Worm (Caenorhabditis elegans) whole organism, L1 larva: ENCODE data around the gene srw-20.

Experiments used
- alr-1 ChIP-seq: fragments of 200-800 bp; sonication (Bioruptor generic); optimal IDR thresholded peaks from 2 replicates; lab custom pipeline; 2018; ENCODE audit warnings: borderline replicate concordance, mild to moderate bottlenecking, missing genetic modification characterization, missing compliant biosample characterization
- ceh-82 ChIP-seq, 3 experiments: fragments of 150-350 bp in 1 of 3; sonication (generic microtip) in 2 of 3; optimal IDR thresholded peaks; 2 replicates each; lab custom pipeline; 2014 to 2017; ENCODE audit warnings: missing biosample characterization in 3 of 3, missing genetic modification characterization in 3 of 3
- efl-1 ChIP-seq, 4 experiments: fragments of 150-350 bp; optimal IDR thresholded peaks in 3 of 4; peaks in 1 of 4; 1 replicate in 1 of 4; 2 replicates in 3 of 4; lab custom pipeline; 2014; ENCODE audit warnings: missing biosample characterization in 2 of 4, missing genetic modification characterization in 2 of 4, missing genetic modification reagents in 2 of 4
- efl-3 ChIP-seq: fragments of 200-800 bp; sonication (Bioruptor generic); optimal IDR thresholded peaks from 2 replicates; lab custom pipeline; 2018; ENCODE audit warnings: mild to moderate bottlenecking, missing genetic modification characterization, missing compliant biosample characterization
- elt-2 ChIP-seq: sonication (generic microtip); optimal IDR thresholded peaks from 2 replicates; lab custom pipeline; 2016; ENCODE audit warnings: missing genetic modification characterization, mild to moderate bottlenecking, inconsistent platforms, missing compliant biosample characterization, missing genetic modification reagents
- fos-1 ChIP-seq: fragments of 150-350 bp; optimal IDR thresholded peaks from 2 replicates; lab custom pipeline; 2014; ENCODE audit warnings: missing biosample characterization, missing genetic modification characterization
- jun-1 ChIP-seq: fragments of 150-350 bp; optimal IDR thresholded peaks from 2 replicates; lab custom pipeline; 2014; ENCODE audit warnings: missing biosample characterization, missing genetic modification reagents, missing genetic modification characterization
- lsy-2 ChIP-seq, 2 experiments: fragments of 150-350 bp; optimal IDR thresholded peaks; 2 replicates each; lab custom pipeline; 2014; ENCODE audit warnings: missing biosample characterization in 2 of 2, missing genetic modification characterization in 2 of 2
- mdl-1 ChIP-seq, 2 experiments: fragments of 150-350 bp; optimal IDR thresholded peaks; 2 replicates each; lab custom pipeline; 2014 to 2017; ENCODE audit warnings: missing biosample characterization in 2 of 2, missing genetic modification characterization in 2 of 2, inconsistent platforms in 1 of 2
- nhr-20 ChIP-seq: sonication (generic microtip); optimal IDR thresholded peaks from 2 replicates; lab custom pipeline; 2016; ENCODE audit warnings: mild to moderate bottlenecking, missing genetic modification characterization, missing compliant biosample characterization
- snu-23 ChIP-seq: sonication (generic microtip); optimal IDR thresholded peaks from 2 replicates; lab custom pipeline; 2016; ENCODE audit warnings: missing genetic modification characterization, missing compliant biosample characterization
- zag-1 ChIP-seq: fragments of 150-350 bp; optimal IDR thresholded peaks from 2 replicates; lab custom pipeline; 2014; ENCODE audit warnings: missing biosample characterization, missing genetic modification characterization

DNA sequence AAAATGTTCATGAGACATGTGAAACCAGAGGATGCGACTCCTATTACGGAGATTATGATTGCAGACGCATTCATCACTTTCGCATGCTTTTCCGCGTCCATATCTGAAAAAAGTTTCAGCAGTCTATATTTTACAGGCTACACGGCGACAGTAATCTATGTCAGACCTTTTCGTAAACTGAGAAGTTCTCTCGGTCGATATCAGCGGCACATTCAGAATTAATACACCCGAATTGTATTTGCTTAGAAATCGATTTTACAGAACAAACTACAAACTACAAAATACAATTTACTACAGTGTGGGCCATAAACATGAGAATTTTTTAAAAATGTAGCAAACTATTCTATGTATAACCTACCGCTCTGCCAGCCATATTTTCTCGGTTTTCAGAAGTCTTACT is 8.1 kb downstream of the srw-20 start, which contains the start of gene srbc-14:
- TF ChIP-seq elt-2 (tag; lab: Kevin White, UChicago) (no peak), mdl-1 (tag; optimal IDR thresholded peaks at IDR 0.05; lab: Kevin White, UChicago) (no peak), alr-1 (tag; lab: Kevin White, UChicago) (no peak), ceh-82 (tag; optimal IDR thresholded peaks at IDR 0.05; lab: Kevin White, UChicago) (no peak), snu-23 (GFP tag; lab: Kevin White, UChicago) (no peak), lsy-2 (tag; optimal IDR thresholded peaks at IDR 0.05; lab: Kevin White, UChicago) (no peak), fos-1 (tag; lab: Kevin White, UChicago) (no peak), efl-1 (optimal IDR thresholded peaks at IDR 0.05; lab: Kevin White, UChicago) (no peak), efl-1 (GFP tag; optimal IDR thresholded peaks at IDR 0.05 in 1 of 2; lab: Kevin White, UChicago) (no peak), efl-3 (no peak), nhr-20 (no peak), zag-1 (tag; lab: Kevin White, UChicago) (no peak), jun-1 (tag; lab: Kevin White, UChicago) (no peak)
